Worm (Caenorhabditis elegans) whole organism, dauer: ENCODE data around the gene C13A10.1.

ENCODE experiments used
- unc-62 ChIP-seq: sonication (generic microtip); optimal IDR thresholded peaks from 2 replicates; lab custom pipeline; 2017; ENCODE audit warnings: missing biosample characterization, missing genetic modification reagents, missing genetic modification characterization

The C13A10.1 gene

ce11 chrII:1355480-1355879 is at the start of gene C13A10.1:
C13A10.1 (minus strand) TSS chrII:1355649.
- TF ChIP-seq unc-62: no peak

DNA sequence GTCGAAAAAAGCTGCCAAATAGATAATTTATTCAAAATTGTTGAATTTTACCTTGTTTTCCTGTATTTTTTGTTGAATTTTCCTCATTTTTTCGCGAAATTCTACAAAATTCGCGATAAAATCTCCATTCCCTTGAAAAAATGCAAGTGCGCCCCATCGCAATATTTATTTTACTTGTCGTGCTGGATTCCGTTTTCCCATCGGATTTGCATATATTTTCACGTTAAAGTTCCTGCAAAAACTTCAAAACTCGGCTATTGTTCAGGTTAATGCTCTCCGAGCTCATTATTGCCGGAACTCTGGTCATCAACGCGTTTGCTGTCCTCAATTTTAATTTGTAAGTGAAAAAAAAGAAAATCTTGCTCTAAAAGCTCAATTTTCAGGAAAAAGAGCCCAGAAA is 47.6 kb upstream of the C13A10.1 start, which contains the start of the genes Y51H7C.41 and cogc-4:
Y51H7C.41 (plus strand) TSS at position 266 of the 400 bp plus-strand sequence.
cogc-4 (plus strand) TSS at position 386 of the 400 bp plus-strand sequence.
- no peak for TF ChIP-seq unc-62

DNA sequence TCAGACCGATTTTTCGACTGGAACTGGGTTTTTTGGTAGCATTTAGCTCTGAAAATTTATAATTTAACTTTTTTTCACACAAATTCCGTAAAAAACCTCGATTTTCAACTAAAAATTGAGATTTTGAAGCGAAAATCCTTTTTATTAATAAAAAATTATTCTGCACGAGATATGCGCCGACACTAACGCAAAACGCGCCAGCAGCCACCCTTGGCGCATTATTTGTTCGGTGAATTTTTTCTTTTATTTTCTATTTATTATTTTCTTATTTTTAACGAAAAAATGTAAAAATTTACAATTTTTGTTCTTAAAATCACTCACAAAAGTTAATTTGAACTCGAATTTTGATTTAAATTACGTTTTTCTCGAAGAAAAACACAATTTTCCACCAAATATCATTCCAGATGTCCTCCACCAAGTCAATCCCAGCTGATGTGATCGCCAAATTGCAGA is 46.7 kb upstream of the C13A10.1 start, which contains the start of gene Y51H7C.7:
Y51H7C.7 (plus strand) TSS at position 403 of the 453 bp plus-strand sequence.
- TF ChIP-seq unc-62: no peak

- TF ChIP-seq unc-62: no peak
Measured at ce11 chrII:1401474-1401873, 46.0 kb upstream of the C13A10.1 start, which contains the start of gene Y51H7C.8. Y51H7C.8 (plus strand) TSS chrII:1401774.

DNA sequence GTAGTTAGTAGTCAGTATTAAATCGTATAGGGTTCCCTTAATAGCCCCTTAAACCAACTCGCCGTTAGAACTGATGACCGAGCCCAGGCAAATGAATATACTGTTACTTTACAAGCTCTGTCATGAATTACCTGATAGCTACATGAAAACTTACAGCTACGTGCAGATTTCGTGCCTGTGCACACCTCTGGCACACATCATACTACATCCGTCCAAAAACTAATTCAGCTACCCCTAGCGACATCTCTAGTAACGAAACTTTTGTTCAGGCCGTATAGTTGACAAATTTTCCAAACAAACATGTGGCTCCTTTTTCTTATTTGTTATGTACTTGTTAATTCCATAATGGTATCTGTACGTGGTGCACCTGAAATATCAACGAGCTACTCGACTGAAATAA is 44.7 kb upstream of the C13A10.1 start, which contains the start of gene F54D12.1:
F54D12.1 (plus strand) TSS at position 301 of the 400 bp plus-strand sequence.
- no peak for TF ChIP-seq unc-62

DNA sequence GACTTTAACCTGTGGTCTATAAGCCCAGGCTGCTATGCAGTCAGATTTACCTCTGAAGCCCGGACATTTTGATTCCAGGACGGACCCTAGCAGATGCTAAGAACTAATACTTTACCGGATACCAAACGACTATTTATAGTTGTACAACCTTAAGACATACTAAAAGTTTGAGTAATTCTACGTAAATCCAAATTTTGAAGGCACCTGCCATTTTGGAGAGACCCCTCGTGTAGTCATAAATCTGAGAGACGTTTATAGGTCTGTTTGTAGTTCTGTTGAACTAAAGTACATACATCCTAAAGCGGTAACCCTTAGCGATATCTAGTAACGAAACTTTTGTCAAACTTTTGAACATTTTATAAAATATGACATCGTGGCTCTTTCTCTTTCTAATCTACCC is 42.9 kb upstream of the C13A10.1 start, which contains the start of gene F54D12.2:
F54D12.2 (plus strand) TSS at position 301 of the 400 bp plus-strand sequence.
- no peak for TF ChIP-seq unc-62

- TF ChIP-seq unc-62: no peak
Measured at ce11 chrII:1397703-1398102, 42.3 kb upstream of the C13A10.1 start, which contains the start of gene F54D12.8. F54D12.8 (minus strand) TSS chrII:1398038.

- TF ChIP-seq unc-62: no peak
Measured at ce11 chrII:1386478-1386877, 31.0 kb upstream of the C13A10.1 start, which contains the start of gene aat-7. aat-7 (plus strand) TSS chrII:1386870.

- no peak for TF ChIP-seq unc-62
Measured at ce11 chrII:1385280-1385679, 29.8 kb upstream of the C13A10.1 start, which contains the start of gene F54D12.7. F54D12.7 (minus strand) TSS chrII:1385380.

ce11 chrII:1381618-1382017 is 26.2 kb upstream of the C13A10.1 start, which contains the start of gene F54D12.9:
F54D12.9 (minus strand) TSS chrII:1381718.
- no peak for TF ChIP-seq unc-62

DNA sequence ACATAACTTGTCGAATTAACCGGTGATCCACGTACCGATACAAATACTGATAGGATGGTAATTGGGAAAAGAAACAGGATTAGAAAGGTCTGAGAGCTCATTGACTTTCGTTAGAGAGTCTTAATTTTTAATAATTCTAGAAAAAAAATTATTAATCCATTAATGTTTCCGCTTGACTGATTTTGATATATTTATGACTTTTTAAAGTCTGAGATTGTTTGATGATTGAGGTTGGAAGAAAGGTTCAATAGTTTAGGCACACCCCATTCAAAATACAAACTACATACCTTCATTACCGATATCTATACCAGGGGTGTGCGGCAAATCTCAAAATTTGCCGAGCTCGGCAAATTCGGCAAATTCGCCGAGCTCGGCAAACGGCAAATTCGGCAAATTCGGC is 22.8 kb upstream of the C13A10.1 start, which contains the start of gene F54D12.10:
F54D12.10 (minus strand) TSS at position 101 of the 400 bp plus-strand sequence.
- no peak for TF ChIP-seq unc-62

DNA sequence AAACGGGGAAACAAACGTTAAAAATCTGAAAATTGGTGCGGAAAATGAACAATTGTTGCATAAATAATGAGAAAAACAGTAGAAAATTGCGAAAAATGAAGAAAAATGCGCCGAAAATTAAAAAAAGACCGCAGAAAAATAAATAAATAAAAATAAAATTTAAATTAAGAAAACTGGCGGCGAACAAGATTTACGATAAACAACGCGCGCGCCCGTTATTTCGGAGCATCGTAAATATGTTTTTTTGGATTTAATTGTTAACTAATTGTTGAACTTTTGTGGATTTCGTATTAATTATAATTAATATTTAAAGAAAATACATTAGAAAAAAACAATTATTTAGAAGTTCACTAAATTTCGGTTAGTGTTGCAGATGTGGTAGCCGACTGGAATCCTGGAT is 21.3 kb upstream of the C13A10.1 start:
- TF ChIP-seq unc-62: no peak

DNA sequence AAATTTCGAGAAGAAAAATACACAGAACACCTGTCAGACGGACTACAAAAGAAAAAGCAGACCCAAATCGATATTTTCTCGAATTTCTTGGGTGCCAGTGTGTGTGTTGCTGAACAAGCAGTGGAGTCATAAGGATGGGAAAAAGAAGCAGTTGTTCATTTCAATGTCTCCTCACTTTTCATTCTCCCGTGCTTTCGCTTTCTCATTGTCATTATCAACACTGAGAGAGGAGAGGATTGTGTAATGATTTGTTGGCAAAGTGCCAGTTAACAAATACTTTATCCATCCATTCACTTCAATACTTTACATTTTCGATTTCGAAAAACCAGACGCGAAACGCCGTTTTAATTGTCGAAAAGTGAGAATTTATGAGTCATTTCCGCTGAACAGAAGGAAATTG is 20.2 kb upstream of the C13A10.1 start:
- TF ChIP-seq unc-62: no peak

ce11 chrII:1374889-1375288 is 19.4 kb upstream of the C13A10.1 start, which contains the start of gene rog-1:
rog-1 (minus strand) TSS chrII:1374989.
- TF ChIP-seq unc-62: no peak

DNA sequence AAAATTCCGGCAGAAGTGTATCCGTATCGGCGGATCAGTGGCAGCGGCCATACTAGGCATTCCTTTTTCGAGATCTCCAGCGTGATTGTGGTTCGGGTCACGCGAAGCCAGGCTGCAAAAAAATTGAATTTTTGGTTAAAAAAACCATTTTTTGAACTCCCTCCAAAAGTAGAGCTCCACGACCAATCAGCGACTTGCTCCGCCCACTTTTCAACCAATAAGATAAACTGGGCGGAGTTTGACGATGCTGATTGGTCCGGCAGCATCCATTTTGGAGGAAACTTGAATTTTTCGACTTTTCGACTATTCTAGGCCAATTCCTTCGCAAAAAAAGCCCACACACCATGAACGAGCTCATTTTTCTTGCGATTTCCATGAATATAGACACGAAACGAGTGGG is 19.0 kb upstream of the C13A10.1 start:
- no peak for TF ChIP-seq unc-62

DNA sequence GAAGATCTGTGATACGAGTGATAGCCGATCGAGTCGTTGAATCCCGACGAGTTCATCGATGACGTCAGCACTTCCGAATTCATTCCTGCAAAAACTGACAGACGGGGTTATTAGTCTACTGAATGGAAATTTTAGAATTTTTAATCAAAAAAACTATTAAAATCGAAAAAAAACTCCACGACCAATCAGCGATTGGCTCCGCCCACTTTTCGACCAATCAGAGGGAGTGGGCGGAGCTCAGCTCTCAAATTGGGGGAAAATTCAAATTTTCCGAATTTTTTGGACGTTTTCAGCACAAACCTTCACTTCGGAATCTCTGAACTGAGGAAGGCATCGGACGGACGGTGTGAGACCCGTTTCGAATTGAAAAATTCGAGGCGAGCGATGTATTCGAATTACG is 17.5 kb upstream of the C13A10.1 start:
- TF ChIP-seq unc-62: no peak

- no peak for TF ChIP-seq unc-62
Measured at ce11 chrII:1372138-1372537, 16.7 kb upstream of the C13A10.1 start.

ce11 chrII:1371533-1371932 is 16.1 kb upstream of the C13A10.1 start:
- TF ChIP-seq unc-62: no peak
